Worm (Caenorhabditis elegans) whole organism, L4 larva: ENCODE measurements around the gene ZK180.7.

Source experiments
- D1046.2 ChIP-seq: fragments of 200-800 bp; sonication (Bioruptor generic); IDR thresholded peaks from 2 replicates; pipeline ENCODE4 v1.3.6; 2022; ENCODE audit warnings: missing genetic modification characterization, missing compliant biosample characterization
- F26F4.8 ChIP-seq: fragments of 200-800 bp; sonication (Bioruptor generic); conservative IDR thresholded peaks from 2 replicates; pipeline ENCODE4 v1.3.6; 2022; ENCODE audit warnings: missing genetic modification characterization, missing compliant biosample characterization
- F37D6.2 ChIP-seq: sonication (generic microtip); optimal IDR thresholded peaks from 2 replicates; lab custom pipeline; 2016; ENCODE audit warnings: mild to moderate bottlenecking, missing genetic modification characterization, missing compliant biosample characterization
- F49E8.2 ChIP-seq: sonication (generic microtip); optimal IDR thresholded peaks from 2 replicates; lab custom pipeline; 2016; ENCODE audit warnings: missing compliant biosample characterization, mild to moderate bottlenecking, missing genetic modification characterization, borderline replicate concordance
- T20F7.1 ChIP-seq: fragments of 200-800 bp; sonication (Bioruptor generic); optimal IDR thresholded peaks from 2 replicates; lab custom pipeline; 2018; ENCODE audit warnings: mild to moderate bottlenecking, missing genetic modification characterization, missing compliant biosample characterization
- T26A8.4 ChIP-seq: fragments of 200-800 bp; sonication (Bioruptor generic); IDR thresholded peaks from 2 replicates; pipeline ENCODE4 v1.3.6; 2022; ENCODE audit warnings: missing genetic modification characterization, missing compliant biosample characterization
- Y48G9A.11 ChIP-seq: fragments of 200-800 bp; sonication (Bioruptor generic); IDR thresholded peaks from 2 replicates; pipeline ENCODE4 v1.3.6; 2022; ENCODE audit warnings: missing genetic modification reagents, missing genetic modification characterization, missing compliant biosample characterization
- ceh-20 ChIP-seq: fragments of 200-800 bp; sonication (Bioruptor generic); IDR thresholded peaks from 2 replicates; pipeline ENCODE4 v1.3.6; 2022; ENCODE audit warnings: missing genetic modification reagents, missing genetic modification characterization, missing compliant biosample characterization
- ceh-62 ChIP-seq: sonication (generic microtip); optimal IDR thresholded peaks from 2 replicates; lab custom pipeline; 2017; ENCODE audit warnings: missing biosample characterization, missing genetic modification characterization
- daf-12 ChIP-seq: fragments of 150-350 bp; optimal IDR thresholded peaks from 2 replicates; lab custom pipeline; 2014; ENCODE audit warnings: missing biosample characterization, missing genetic modification reagents, missing genetic modification characterization
- daf-16 ChIP-seq, 3 experiments: sonication (generic microtip); optimal IDR thresholded peaks; 2 replicates each; lab custom pipeline; 2016 to 2017; ENCODE audit warnings: missing genetic modification characterization in 3 of 3, missing genetic modification reagents in 3 of 3, mild to moderate bottlenecking in 2 of 3, missing compliant biosample characterization in 2 of 3, missing biosample characterization in 1 of 3, moderate library complexity in 1 of 3
- daf-19 ChIP-seq: fragments of 200-800 bp; sonication (Bioruptor generic); conservative IDR thresholded peaks from 2 replicates; pipeline ENCODE4 v1.3.6; 2022; ENCODE audit warnings: missing genetic modification characterization, missing compliant biosample characterization
- dpl-1 ChIP-seq: fragments of 150-350 bp; optimal IDR thresholded peaks from 2 replicates; lab custom pipeline; 2014; ENCODE audit warnings: missing biosample characterization, missing genetic modification reagents, missing genetic modification characterization
- dve-1 ChIP-seq: sonication (generic microtip); optimal IDR thresholded peaks from 2 replicates; lab custom pipeline; 2017; ENCODE audit warnings: antibody characterized with exemption, mild to moderate bottlenecking, missing genetic modification characterization, missing compliant biosample characterization; ENCODE audit not compliant: insufficient read depth
- egl-27 ChIP-seq: sonication (generic microtip); optimal IDR thresholded peaks from 3 replicates; lab custom pipeline; 2017; ENCODE audit warnings: missing biosample characterization, missing genetic modification reagents, missing genetic modification characterization
- fos-1 ChIP-seq: fragments of 150-350 bp; optimal IDR thresholded peaks from 2 replicates; lab custom pipeline; 2014; ENCODE audit warnings: missing biosample characterization, missing genetic modification characterization
- hif-1 ChIP-seq, 2 experiments: sonication (generic microtip); optimal IDR thresholded peaks; 2 replicates each; lab custom pipeline; 2016 to 2017; ENCODE audit warnings: missing compliant biosample characterization in 2 of 2, missing genetic modification characterization in 2 of 2, missing genetic modification reagents in 2 of 2, missing genotype in 2 of 2, mild to moderate bottlenecking in 1 of 2
- hlh-30 ChIP-seq: sonication (generic microtip); optimal IDR thresholded peaks from 2 replicates; lab custom pipeline; 2017; ENCODE audit warnings: antibody characterized with exemption, mild to moderate bottlenecking, missing genetic modification characterization, missing compliant biosample characterization; ENCODE audit not compliant: insufficient read depth
- lim-7 ChIP-seq: fragments of 200-800 bp; sonication (Bioruptor generic); IDR thresholded peaks from 2 replicates; pipeline ENCODE4 v1.3.6; 2022; ENCODE audit warnings: missing genetic modification characterization, missing compliant biosample characterization
- lin-13 ChIP-seq: fragments of 150-350 bp; optimal IDR thresholded peaks from 2 replicates; lab custom pipeline; 2014; ENCODE audit warnings: missing biosample characterization, missing genetic modification reagents, missing genetic modification characterization
- lin-15B ChIP-seq: fragments of 150-350 bp; sonication (generic microtip); optimal IDR thresholded peaks from 3 replicates; lab custom pipeline; 2014; ENCODE audit warnings: missing biosample characterization, missing genetic modification characterization
- lin-29 ChIP-seq: fragments of 200-800 bp; sonication (Bioruptor generic); IDR thresholded peaks from 2 replicates; pipeline ENCODE4 v1.3.6; 2022; ENCODE audit warnings: missing genetic modification reagents, missing genetic modification characterization, missing compliant biosample characterization
- madf-5 ChIP-seq, 2 experiments: fragments of 200-800 bp; sonication (Bioruptor generic); IDR thresholded peaks; 2 replicates each; pipeline ENCODE4 v1.3.6; 2022; ENCODE audit warnings: missing compliant biosample characterization in 2 of 2, missing genetic modification characterization in 2 of 2
- madf-9 ChIP-seq: fragments of 200-800 bp; sonication (Bioruptor generic); conservative IDR thresholded peaks from 2 replicates; pipeline ENCODE4 v1.3.6; 2022; ENCODE audit warnings: missing genetic modification reagents, missing genetic modification characterization, missing compliant biosample characterization
- mdl-1 ChIP-seq, 2 experiments: fragments of 150-350 bp in 1 of 2; sonication (generic microtip) in 1 of 2; optimal IDR thresholded peaks; 2 replicates each; lab custom pipeline; 2014 to 2017; ENCODE audit warnings: missing biosample characterization in 2 of 2, missing genetic modification characterization in 2 of 2
- mxl-3 ChIP-seq: fragments of 200-800 bp; sonication (Bioruptor generic); optimal IDR thresholded peaks from 2 replicates; lab custom pipeline; 2018; ENCODE audit warnings: mild to moderate bottlenecking, missing genetic modification characterization, missing compliant biosample characterization
- nhr-10 ChIP-seq: fragments of 150-350 bp; optimal IDR thresholded peaks from 2 replicates; lab custom pipeline; 2014; ENCODE audit warnings: missing biosample characterization, missing genetic modification characterization
- nhr-237 ChIP-seq: sonication (generic microtip); optimal IDR thresholded peaks from 2 replicates; lab custom pipeline; 2017; ENCODE audit warnings: missing biosample characterization, missing genetic modification characterization
- nhr-28 ChIP-seq: fragments of 150-350 bp; optimal IDR thresholded peaks from 2 replicates; lab custom pipeline; 2014; ENCODE audit warnings: missing biosample characterization, missing genetic modification characterization
- nhr-6 ChIP-seq: fragments of 150-350 bp; optimal IDR thresholded peaks from 2 replicates; lab custom pipeline; 2014; ENCODE audit warnings: missing biosample characterization, missing genetic modification characterization
- nhr-77 ChIP-seq: fragments of 150-350 bp; optimal IDR thresholded peaks from 2 replicates; lab custom pipeline; 2014; ENCODE audit warnings: missing biosample characterization, missing genetic modification characterization
- php-3 ChIP-seq: fragments of 200-800 bp; sonication (Bioruptor generic); IDR thresholded peaks from 2 replicates; pipeline ENCODE4 v1.3.6; 2022; ENCODE audit warnings: missing genetic modification reagents, missing genetic modification characterization, missing compliant biosample characterization
- pqm-1 ChIP-seq: sonication (generic microtip); optimal IDR thresholded peaks from 2 replicates; lab custom pipeline; 2017; ENCODE audit warnings: missing biosample characterization, missing genetic modification characterization
- skn-1 ChIP-seq: fragments of 150-350 bp; optimal IDR thresholded peaks from 2 replicates; lab custom pipeline; 2014; ENCODE audit warnings: missing biosample characterization, missing genetic modification characterization
- snpc-1.2 ChIP-seq: fragments of 200-800 bp; sonication (Bioruptor generic); IDR thresholded peaks from 2 replicates; pipeline ENCODE4 v1.3.6; 2022; ENCODE audit warnings: missing genetic modification reagents, missing genetic modification characterization, missing compliant biosample characterization
- unc-62 ChIP-seq, 3 experiments: fragments of 150-350 bp in 1 of 3; sonication (generic microtip); optimal IDR thresholded peaks in 2 of 3; peaks in 1 of 3; 1 replicate in 1 of 3; 2 replicates in 2 of 3; lab custom pipeline; 2014 to 2017; ENCODE audit warnings: missing biosample characterization in 3 of 3, missing genetic modification characterization in 3 of 3, missing genetic modification reagents in 3 of 3, missing genotype in 1 of 3
- zag-1 ChIP-seq: fragments of 150-350 bp; optimal IDR thresholded peaks from 2 replicates; lab custom pipeline; 2014; ENCODE audit warnings: missing biosample characterization, missing genetic modification characterization
- zfp-2 ChIP-seq: sonication (generic microtip); optimal IDR thresholded peaks from 2 replicates; lab custom pipeline; 2016; ENCODE audit warnings: mild to moderate bottlenecking, missing genetic modification characterization, missing compliant biosample characterization
- zfp-3 ChIP-seq: fragments of 200-800 bp; sonication (Bioruptor generic); conservative IDR thresholded peaks from 2 replicates; pipeline ENCODE4 v1.3.6; 2022; ENCODE audit warnings: missing genetic modification reagents, missing genetic modification characterization, missing compliant biosample characterization
- zip-11 ChIP-seq: fragments of 200-800 bp; sonication (Bioruptor generic); IDR thresholded peaks from 2 replicates; pipeline ENCODE4 v1.3.6; 2022; ENCODE audit warnings: missing genetic modification characterization, missing compliant biosample characterization

ZK180.7 gene

ce11 chrIV:4480027-4480426 is 10.3 kb upstream of the ZK180.7 start, which contains the start of gene M01H9.10:
M01H9.10 (minus strand) TSS chrIV:4480127.
- TF ChIP-seq egl-27 (tag; lab: Kevin White, UChicago), result no peak
- no peak for TF ChIP-seq lim-7 (GFP tag; lab: Robert Waterston, UW)
- TF ChIP-seq F26F4.8 (GFP tag; lab: Robert Waterston, UW), result no peak
- TF ChIP-seq F37D6.2 (tag; lab: Kevin White, UChicago), result no peak
- TF ChIP-seq nhr-6, result no peak
- TF ChIP-seq F49E8.2 (tag; lab: Kevin White, UChicago), result no peak
- TF ChIP-seq madf-5 (GFP tag; IDR thresholded peaks at IDR 0.05; lab: Robert Waterston, UW), result no peak
- no peak for TF ChIP-seq unc-62 (GFP tag; optimal IDR thresholded peaks at IDR 0.05 in 1 of 2; lab: Kevin White, UChicago)
- TF ChIP-seq unc-62 (tag; optimal IDR thresholded peaks at IDR 0.05; lab: Kevin White, UChicago), result no peak
- no peak for TF ChIP-seq D1046.2
- no peak for TF ChIP-seq zag-1 (tag; lab: Kevin White, UChicago)
- no peak for TF ChIP-seq nhr-237 (tag; lab: Kevin White, UChicago)
- no peak for TF ChIP-seq zfp-3 (GFP tag; lab: Robert Waterston, UW)
- no peak for TF ChIP-seq mdl-1 (tag; optimal IDR thresholded peaks at IDR 0.05; lab: Kevin White, UChicago)
- no peak for TF ChIP-seq php-3 (GFP tag; lab: Robert Waterston, UW)
- no peak for TF ChIP-seq mxl-3 (GFP tag; lab: Kevin White, UChicago)
- no peak for TF ChIP-seq dpl-1
- no peak for TF ChIP-seq skn-1
- no peak for TF ChIP-seq nhr-77 (tag; lab: Kevin White, UChicago)
- TF ChIP-seq T26A8.4 (GFP tag; lab: Robert Waterston, UW), result no peak

- peak; percentile 13 for TF ChIP-seq dve-1 (tag; lab: Kevin White, UChicago)
- no peak for TF ChIP-seq daf-16 (GFP tag; optimal IDR thresholded peaks at IDR 0.05; lab: Kevin White, UChicago)
- peak; percentile 59 for TF ChIP-seq daf-16 (tag; optimal IDR thresholded peaks at IDR 0.05; lab: Kevin White, UChicago)
- no peak for TF ChIP-seq zip-11 (GFP tag; lab: Robert Waterston, UW)
- no peak for TF ChIP-seq snpc-1.2
- no peak for TF ChIP-seq T20F7.1
- TF ChIP-seq zfp-2 (tag; lab: Kevin White, UChicago), result no peak
- TF ChIP-seq Y48G9A.11, result no peak
- no peak for TF ChIP-seq fos-1 (tag; lab: Kevin White, UChicago)
- TF ChIP-seq dpl-1, result no peak
- no peak for TF ChIP-seq nhr-10
- TF ChIP-seq ceh-62 (tag; lab: Kevin White, UChicago), result no peak
- TF ChIP-seq daf-12, result no peak
- TF ChIP-seq madf-9 (GFP tag; lab: Robert Waterston, UW), result no peak
- TF ChIP-seq nhr-28 (tag; lab: Kevin White, UChicago), result peak; percentile 31
- TF ChIP-seq lin-13 (GFP tag; lab: Kevin White, UChicago), result no peak
- TF ChIP-seq pqm-1, result peak; percentile 6
- no peak for TF ChIP-seq lin-29
- TF ChIP-seq hlh-30 (tag; lab: Kevin White, UChicago), result peak; percentile 41
- no peak for TF ChIP-seq lin-15B (tag; lab: Kevin White, UChicago)
- TF ChIP-seq F26F4.8 (GFP tag; lab: Robert Waterston, UW), result no peak
- TF ChIP-seq hif-1 (tag; optimal IDR thresholded peaks at IDR 0.05; lab: Kevin White, UChicago), result no peak
- no peak for TF ChIP-seq ceh-20 (GFP tag; lab: Robert Waterston, UW)
- no peak for TF ChIP-seq daf-19
These were observed 9.0 kb upstream of the ZK180.7 start for ce11 chrIV:4481298-4481697.
